Worm (Caenorhabditis elegans) whole organism, late embryonic: ENCODE measurements around the gene F56D6.11.
"Not testable (repeated sequence)": the region's sequence is repeated elsewhere in the genome, so short reads cannot be mapped to it uniquely, and the experiment has no call there.

Experiments
- C38D4.7 ChIP-seq: fragments of 200-800 bp; sonication (Bioruptor generic); optimal IDR thresholded peaks from 2 replicates; lab custom pipeline; 2018; ENCODE audit warnings: mild to moderate bottlenecking, missing genetic modification characterization, moderate library complexity, missing compliant biosample characterization
- K09A11.1 ChIP-seq: sonication (generic microtip); optimal IDR thresholded peaks from 2 replicates; lab custom pipeline; 2017; ENCODE audit warnings: antibody characterized with exemption, mild to moderate bottlenecking, missing genetic modification characterization, missing compliant biosample characterization; ENCODE audit not compliant: insufficient read depth
- T23F11.4 ChIP-seq: fragments of 200-800 bp; sonication (Bioruptor generic); optimal IDR thresholded peaks from 2 replicates; lab custom pipeline; 2018; ENCODE audit warnings: mild to moderate bottlenecking, missing genetic modification characterization, missing compliant biosample characterization
- Y22D7AL.16 ChIP-seq: sonication (generic microtip); optimal IDR thresholded peaks from 2 replicates; lab custom pipeline; 2016; ENCODE audit warnings: missing genetic modification characterization, missing compliant biosample characterization
- ceh-18 ChIP-seq: sonication (generic microtip); optimal IDR thresholded peaks from 2 replicates; lab custom pipeline; 2016; ENCODE audit warnings: missing genetic modification characterization, missing compliant biosample characterization
- ceh-22 ChIP-seq: sonication (generic microtip); optimal IDR thresholded peaks from 2 replicates; lab custom pipeline; 2017; ENCODE audit warnings: missing biosample characterization, missing genetic modification characterization
- ceh-34 ChIP-seq: sonication (generic microtip); optimal IDR thresholded peaks from 2 replicates; lab custom pipeline; 2016; ENCODE audit warnings: mild to moderate bottlenecking, missing genetic modification characterization, missing compliant biosample characterization
- ceh-6 ChIP-seq: fragments of 200-800 bp; sonication (Bioruptor generic); optimal IDR thresholded peaks from 2 replicates; lab custom pipeline; 2018; ENCODE audit warnings: mild to moderate bottlenecking, missing genetic modification characterization, missing compliant biosample characterization
- ceh-9 ChIP-seq: sonication (generic microtip); optimal IDR thresholded peaks from 2 replicates; lab custom pipeline; 2016; ENCODE audit warnings: mild to moderate bottlenecking, missing genetic modification characterization, inconsistent platforms, missing compliant biosample characterization
- che-1 ChIP-seq: sonication (generic microtip); optimal IDR thresholded peaks from 2 replicates; lab custom pipeline; 2016; ENCODE audit warnings: mild to moderate bottlenecking, missing genetic modification characterization, missing compliant biosample characterization
- dve-1 ChIP-seq: sonication (generic microtip); optimal IDR thresholded peaks from 2 replicates; lab custom pipeline; 2017; ENCODE audit warnings: antibody characterized with exemption, mild to moderate bottlenecking, missing genetic modification characterization, missing compliant biosample characterization
- elt-2 ChIP-seq: sonication (generic microtip); optimal IDR thresholded peaks from 2 replicates; lab custom pipeline; 2016; ENCODE audit warnings: missing genetic modification reagents, missing genetic modification characterization, missing compliant biosample characterization
- ets-4 ChIP-seq: sonication (generic microtip); optimal IDR thresholded peaks from 2 replicates; lab custom pipeline; 2016; ENCODE audit warnings: missing genetic modification characterization, missing compliant biosample characterization
- eyg-1 ChIP-seq: sonication (generic microtip); optimal IDR thresholded peaks from 2 replicates; lab custom pipeline; 2016; ENCODE audit warnings: missing genotype, missing genetic modification characterization, missing compliant biosample characterization
- fax-1 ChIP-seq: sonication (generic microtip); optimal IDR thresholded peaks from 2 replicates; lab custom pipeline; 2016; ENCODE audit warnings: missing genotype, missing genetic modification characterization, missing compliant biosample characterization
- gmeb-2 ChIP-seq: sonication (generic microtip); optimal IDR thresholded peaks from 2 replicates; lab custom pipeline; 2016; ENCODE audit warnings: missing genetic modification characterization, inconsistent platforms, missing compliant biosample characterization
- hlh-15 ChIP-seq: sonication (generic microtip); optimal IDR thresholded peaks from 2 replicates; lab custom pipeline; 2016; ENCODE audit warnings: missing genetic modification characterization, missing compliant biosample characterization
- hlh-30 ChIP-seq: sonication (generic microtip); optimal IDR thresholded peaks from 2 replicates; lab custom pipeline; 2017; ENCODE audit warnings: antibody characterized with exemption, missing genetic modification characterization, missing compliant biosample characterization; ENCODE audit not compliant: insufficient read depth
- madf-2 ChIP-seq: sonication (generic microtip); optimal IDR thresholded peaks from 2 replicates; lab custom pipeline; 2017; ENCODE audit warnings: missing genetic modification characterization, missing compliant biosample characterization
- mec-3 ChIP-seq: sonication (generic microtip); optimal IDR thresholded peaks from 2 replicates; lab custom pipeline; 2016; ENCODE audit warnings: borderline replicate concordance, missing genetic modification characterization, missing compliant biosample characterization
- nfya-1 ChIP-seq: sonication (generic microtip); optimal IDR thresholded peaks from 2 replicates; lab custom pipeline; 2017; ENCODE audit warnings: missing genetic modification characterization, mild to moderate bottlenecking, missing compliant biosample characterization, antibody characterized with exemption, moderate library complexity
- nhr-232 ChIP-seq: sonication (generic microtip); optimal IDR thresholded peaks from 2 replicates; lab custom pipeline; 2016; ENCODE audit warnings: missing genetic modification characterization, missing compliant biosample characterization
- npax-4 ChIP-seq: sonication (generic microtip); optimal IDR thresholded peaks from 2 replicates; lab custom pipeline; 2016; ENCODE audit warnings: missing genetic modification characterization, missing compliant biosample characterization
- odd-2 ChIP-seq: sonication (generic microtip); optimal IDR thresholded peaks from 2 replicates; lab custom pipeline; 2017; ENCODE audit warnings: antibody characterized with exemption, mild to moderate bottlenecking, missing genetic modification characterization, missing compliant biosample characterization
- pax-1 ChIP-seq: fragments of 150-350 bp; optimal IDR thresholded peaks from 2 replicates; lab custom pipeline; 2014; ENCODE audit warnings: missing biosample characterization, missing genetic modification characterization
- pha-2 ChIP-seq: sonication (generic microtip); optimal IDR thresholded peaks from 2 replicates; lab custom pipeline; 2017; ENCODE audit warnings: mild to moderate bottlenecking, missing genetic modification characterization, missing compliant biosample characterization
- tbx-2 ChIP-seq: sonication (generic microtip); optimal IDR thresholded peaks from 2 replicates; lab custom pipeline; 2016; ENCODE audit warnings: missing genetic modification characterization, missing compliant biosample characterization
- tbx-7 ChIP-seq: sonication (generic microtip); optimal IDR thresholded peaks from 2 replicates; lab custom pipeline; 2016; ENCODE audit warnings: missing genotype, missing genetic modification characterization, missing compliant biosample characterization
- ttx-3 ChIP-seq: sonication (generic microtip); optimal IDR thresholded peaks from 2 replicates; lab custom pipeline; 2016; ENCODE audit warnings: missing genetic modification reagents, missing genetic modification characterization, missing compliant biosample characterization
- unc-3 ChIP-seq, 2 experiments: fragments of 200-800 bp in 1 of 2; sonication (Bioruptor generic) in 1 of 2; sonication (generic microtip) in 1 of 2; conservative IDR thresholded peaks in 1 of 2; optimal IDR thresholded peaks in 1 of 2; 2 replicates each; pipeline versions ENCODE4 v1.3.6 to Lab custom; 2016 to 2022; ENCODE audit warnings: missing compliant biosample characterization in 2 of 2, missing genetic modification characterization in 2 of 2, missing genetic modification reagents in 1 of 2
- unc-55 ChIP-seq: sonication (generic microtip); optimal IDR thresholded peaks from 2 replicates; lab custom pipeline; 2017; ENCODE audit warnings: missing biosample characterization, missing genetic modification reagents, missing genetic modification characterization
- unc-86 ChIP-seq: sonication (generic microtip); optimal IDR thresholded peaks from 2 replicates; lab custom pipeline; 2016; ENCODE audit warnings: missing genetic modification characterization, missing compliant biosample characterization

Gene F56D6.11

ce11 chrIV:3937097-3937496 is 30.8 kb upstream of the F56D6.11 start, which contains the start of gene clec-71:
Gene clec-71, plus strand, starts transcription at chrIV:3937458.
- TF ChIP-seq T23F11.4 (GFP tag; lab: Kevin White, UChicago): no peak
- TF ChIP-seq gmeb-2 (tag; lab: Kevin White, UChicago): no peak
- no peak for TF ChIP-seq hlh-15 (tag; lab: Kevin White, UChicago)
- no peak for TF ChIP-seq madf-2 (tag; lab: Kevin White, UChicago)
- TF ChIP-seq Y22D7AL.16: no peak
- no peak for TF ChIP-seq tbx-7
- no peak for TF ChIP-seq ceh-9 (tag; lab: Kevin White, UChicago)

ce11 chrIV:3932408-3932807 is 26.1 kb upstream of the F56D6.11 start, which contains the start of gene clec-70:
Gene clec-70, plus strand, starts transcription at chrIV:3932708.
- TF ChIP-seq ceh-22, ceh-34, gmeb-2 (tag; lab: Kevin White, UChicago): not testable (repeated sequence)
- TF ChIP-seq, all 69 proteins: peak for 0; not testable (repeated sequence) for 69

ce11 chrIV:3926117-3926516 is 19.8 kb upstream of the F56D6.11 start, which contains the start of gene clec-68:
Gene clec-68, plus strand, starts transcription at chrIV:3926417.
- TF ChIP-seq ceh-18 (tag; lab: Kevin White, UChicago): no peak
- no peak for TF ChIP-seq npax-4 (tag; lab: Kevin White, UChicago)
- no peak for TF ChIP-seq ceh-6 (GFP tag; lab: Kevin White, UChicago)
- no peak for TF ChIP-seq C38D4.7 (GFP tag; lab: Kevin White, UChicago)
- no peak for TF ChIP-seq dve-1 (tag; lab: Kevin White, UChicago)
- TF ChIP-seq hlh-30 (tag; lab: Kevin White, UChicago): no peak
- no peak for TF ChIP-seq pax-1 (tag; lab: Kevin White, UChicago)

ce11 chrIV:3921898-3922297 is 15.6 kb upstream of the F56D6.11 start, which contains the start of gene clec-67:
Gene clec-67, plus strand, starts transcription at chrIV:3922165.
- TF ChIP-seq Y22D7AL.16 (no peak), pha-2 (tag; lab: Kevin White, UChicago) (no peak), ceh-6 (GFP tag; lab: Kevin White, UChicago) (no peak), ets-4 (tag; lab: Kevin White, UChicago) (no peak), ceh-22 (tag; lab: Kevin White, UChicago) (no peak), C38D4.7 (GFP tag; lab: Kevin White, UChicago) (no peak), odd-2 (tag; lab: Kevin White, UChicago) (no peak)

ce11 chrIV:3919506-3919905 is 13.2 kb upstream of the F56D6.11 start, which contains the start of gene srz-19:
Gene srz-19, plus strand, starts transcription at chrIV:3919806.
- TF ChIP-seq mec-3 (tag; lab: Kevin White, UChicago): no peak
- TF ChIP-seq eyg-1 (tag; lab: Kevin White, UChicago): no peak
- no peak for TF ChIP-seq ceh-6 (GFP tag; lab: Kevin White, UChicago)
- TF ChIP-seq che-1 (tag; lab: Kevin White, UChicago): no peak
- no peak for TF ChIP-seq fax-1 (tag; lab: Kevin White, UChicago)
- no peak for TF ChIP-seq unc-3 (GFP tag; conservative IDR thresholded peaks at IDR 0.05; lab: Robert Waterston, UW)
- TF ChIP-seq unc-3 (tag; optimal IDR thresholded peaks at IDR 0.05; lab: Kevin White, UChicago): no peak
- TF ChIP-seq unc-86 (tag; lab: Kevin White, UChicago): no peak
- no peak for TF ChIP-seq gmeb-2 (tag; lab: Kevin White, UChicago)
- no peak for TF ChIP-seq K09A11.1 (tag; lab: Kevin White, UChicago)
- TF ChIP-seq tbx-2: no peak
- TF ChIP-seq unc-55 (GFP tag; lab: Kevin White, UChicago): no peak
- TF ChIP-seq ceh-9 (tag; lab: Kevin White, UChicago): no peak
- TF ChIP-seq nfya-1 (tag; lab: Kevin White, UChicago): no peak
- no peak for TF ChIP-seq elt-2 (tag; lab: Kevin White, UChicago)
- no peak for TF ChIP-seq hlh-30 (tag; lab: Kevin White, UChicago)
- no peak for TF ChIP-seq hlh-15 (tag; lab: Kevin White, UChicago)
- TF ChIP-seq ttx-3: no peak
- TF ChIP-seq nhr-232: no peak
